Worm (Caenorhabditis elegans): ENCODE results near the gene cest-12.

ce11 chrIII:12060092-12060491 lies 47.2 kb downstream of the cest-12 start:
- TF ChIP-seq dao-5 (tag; optimal IDR thresholded peaks at IDR 0.05), result no peak
- no peak for TF ChIP-seq W03F9.2 (tag; optimal IDR thresholded peaks at IDR 0.05)
